Worm (Caenorhabditis elegans): Measurements from ENCODE around the gene T20G5.9.

ce11 chrIII:10178552-10178951 lies 31.1 kb upstream of the T20G5.9 start:
- no peak for TF ChIP-seq scrt-1 (GFP tag; IDR thresholded peaks at IDR 0.05)
- no peak for TF ChIP-seq ets-7 (tag; optimal IDR thresholded peaks at IDR 0.05)
- no peak for TF ChIP-seq B0310.2 (tag; optimal IDR thresholded peaks at IDR 0.05)
- TF ChIP-seq ceh-36 (tag; optimal IDR thresholded peaks at IDR 0.05), result no peak
- TF ChIP-seq pes-1 (GFP tag; IDR thresholded peaks at IDR 0.05), result no peak
- no peak for TF ChIP-seq tra-4 (tag; optimal IDR thresholded peaks at IDR 0.05)
- TF ChIP-seq aly-1 (tag; optimal IDR thresholded peaks at IDR 0.05), result no peak
- no peak for TF ChIP-seq ama-1 (optimal IDR thresholded peaks at IDR 0.05)
- TF ChIP-seq tbx-11 (GFP tag; IDR thresholded peaks at IDR 0.05), result no peak
- no peak for TF ChIP-seq F13C5.2 (tag; optimal IDR thresholded peaks at IDR 0.05)
- TF ChIP-seq hmg-4 (GFP tag; optimal IDR thresholded peaks at IDR 0.05), result no peak
- no peak for TF ChIP-seq hnd-1 (tag; optimal IDR thresholded peaks at IDR 0.05)
- TF ChIP-seq tbx-37 (GFP tag; conservative IDR thresholded peaks at IDR 0.05), result no peak
- TF ChIP-seq sea-1 (GFP tag; conservative IDR thresholded peaks at IDR 0.05), result no peak

All from whole organism, early embryonic.